Worm (Caenorhabditis elegans): Measurements from ENCODE around the gene fbxb-45.
A peak's percentile ranks its signal among the peaks of the same experiment; 100 is the strongest.
"Not testable (repeated sequence)": the region's sequence is repeated elsewhere in the genome, so short reads cannot be mapped to it uniquely, and the experiment has no call there.

fbxb-45 gene

ce11 chrII:1028602-1029001, 15.2 kb downstream of the fbxb-45 start, which contains the start of gene math-34:
TSS of gene math-34 (plus strand) at chrII:1028972.
- TF ChIP-seq sea-2 (GFP tag; optimal IDR thresholded peaks at IDR 0.05): no peak
- no peak for TF ChIP-seq aly-2 (tag; optimal IDR thresholded peaks at IDR 0.05)
- TF ChIP-seq elt-2 (tag; optimal IDR thresholded peaks at IDR 0.05): peak; percentile 71
- TF ChIP-seq pha-4 (tag; optimal IDR thresholded peaks at IDR 0.05): peak; percentile 24
- TF ChIP-seq unc-62 (GFP tag; optimal IDR thresholded peaks at IDR 0.05): no peak

- no peak for TF ChIP-seq nhr-11 (tag; optimal IDR thresholded peaks at IDR 0.05)
- TF ChIP-seq daf-12 (tag; optimal IDR thresholded peaks at IDR 0.05): no peak
- TF ChIP-seq jun-1 (tag; optimal IDR thresholded peaks at IDR 0.05): no peak
- TF ChIP-seq lsy-12 (tag; optimal IDR thresholded peaks at IDR 0.05): no peak
- TF ChIP-seq ceh-16 (tag; optimal IDR thresholded peaks at IDR 0.05): no peak
- no peak for TF ChIP-seq R02D3.7 (tag; optimal IDR thresholded peaks at IDR 0.05)
- no peak for TF ChIP-seq mml-1 (tag; optimal IDR thresholded peaks at IDR 0.05)
- no peak for TF ChIP-seq ceh-9 (tag; optimal IDR thresholded peaks at IDR 0.05)
- TF ChIP-seq elt-2 (tag; optimal IDR thresholded peaks at IDR 0.05): no peak
- no peak for TF ChIP-seq ztf-11 (tag; optimal IDR thresholded peaks at IDR 0.05)
- TF ChIP-seq nhr-67 (tag; optimal IDR thresholded peaks at IDR 0.05): no peak
- no peak for TF ChIP-seq fos-1 (tag; optimal IDR thresholded peaks at IDR 0.05)
- TF ChIP-seq aly-2 (tag; optimal IDR thresholded peaks at IDR 0.05): no peak
- TF ChIP-seq nhr-237 (tag; optimal IDR thresholded peaks at IDR 0.05): no peak
- TF ChIP-seq elt-3 (tag; optimal IDR thresholded peaks at IDR 0.05): no peak
These were observed 17.2 kb downstream of the fbxb-45 start, which contains the start of gene M01D1.12 for ce11 chrII:1026670-1027069. TSS of gene M01D1.12 (plus strand) at chrII:1026970.

- TF ChIP-seq pha-4, hmg-11, skn-1 (tag; optimal IDR thresholded peaks at IDR 0.05): not testable (repeated sequence)
These were observed 19.1 kb downstream of the fbxb-45 start, which contains the start of gene btb-11 for ce11 chrII:1024684-1025083. TSS of gene btb-11 (minus strand) at chrII:1024784.

- not testable (repeated sequence) for TF ChIP-seq tbx-2, aly-2, hmg-11 (tag; optimal IDR thresholded peaks at IDR 0.05)
These were observed 37.5 kb downstream of the fbxb-45 start, which contains the start of gene F45D11.14 for ce11 chrII:1006375-1006774. TSS of gene F45D11.14 (minus strand) at chrII:1006475.

ce11 chrII:1001351-1001750, 42.5 kb downstream of the fbxb-45 start, which contains the start of the genes fbxb-30 and F45D11.5:
TSS of gene fbxb-30 (minus strand) at chrII:1001451.
TSS of gene F45D11.5 (plus strand) at chrII:1001702.
- no peak for TF ChIP-seq ceh-16 (tag; optimal IDR thresholded peaks at IDR 0.05)
- no peak for TF ChIP-seq nhr-43 (tag; optimal IDR thresholded peaks at IDR 0.05; ENCODE audit: poor library complexity, severe bottlenecking)
- no peak for TF ChIP-seq ama-1 (optimal IDR thresholded peaks at IDR 0.05)
- no peak for TF ChIP-seq daf-12 (tag; optimal IDR thresholded peaks at IDR 0.05)
- no peak for TF ChIP-seq nfya-1 (tag; optimal IDR thresholded peaks at IDR 0.05; ENCODE audit: insufficient read depth)
- TF ChIP-seq nhr-67 (tag; optimal IDR thresholded peaks at IDR 0.05): no peak
- no peak for TF ChIP-seq egl-5 (tag; optimal IDR thresholded peaks at IDR 0.05)
- TF ChIP-seq lin-39 (tag; optimal IDR thresholded peaks at IDR 0.05): no peak
- no peak for TF ChIP-seq hmg-11 (tag; optimal IDR thresholded peaks at IDR 0.05)
- TF ChIP-seq nhr-237 (tag; optimal IDR thresholded peaks at IDR 0.05): no peak
- no peak for TF ChIP-seq nhr-77 (tag; optimal IDR thresholded peaks at IDR 0.05)
- TF ChIP-seq nhr-25 (tag; optimal IDR thresholded peaks at IDR 0.05): no peak
- no peak for TF ChIP-seq jun-1 (tag; optimal IDR thresholded peaks at IDR 0.05)
- no peak for TF ChIP-seq eor-1 (tag; optimal IDR thresholded peaks at IDR 0.05)
- TF ChIP-seq nhr-12 (tag; optimal IDR thresholded peaks at IDR 0.05): no peak
- TF ChIP-seq R02D3.7 (tag; optimal IDR thresholded peaks at IDR 0.05): no peak
- no peak for TF ChIP-seq fos-1 (tag; optimal IDR thresholded peaks at IDR 0.05)
- no peak for TF ChIP-seq elt-2 (tag; optimal IDR thresholded peaks at IDR 0.05)

ce11 chrII:999493-999892, 44.3 kb downstream of the fbxb-45 start, which contains the start of gene fbxb-29:
TSS of gene fbxb-29 (minus strand) at chrII:999593.
- no peak for TF ChIP-seq egl-27 (tag; optimal IDR thresholded peaks at IDR 0.05)
- no peak for TF ChIP-seq nhr-43 (tag; optimal IDR thresholded peaks at IDR 0.05; ENCODE audit: poor library complexity, severe bottlenecking)
- TF ChIP-seq pqm-1 (tag; optimal IDR thresholded peaks at IDR 0.05): no peak
- TF ChIP-seq elt-3 (tag; optimal IDR thresholded peaks at IDR 0.05): no peak

Data from whole organism, L3 larva.